Fruit fly (Drosophila melanogaster): ENCODE data around the gene CG15531.

CG15531 gene

DNA sequence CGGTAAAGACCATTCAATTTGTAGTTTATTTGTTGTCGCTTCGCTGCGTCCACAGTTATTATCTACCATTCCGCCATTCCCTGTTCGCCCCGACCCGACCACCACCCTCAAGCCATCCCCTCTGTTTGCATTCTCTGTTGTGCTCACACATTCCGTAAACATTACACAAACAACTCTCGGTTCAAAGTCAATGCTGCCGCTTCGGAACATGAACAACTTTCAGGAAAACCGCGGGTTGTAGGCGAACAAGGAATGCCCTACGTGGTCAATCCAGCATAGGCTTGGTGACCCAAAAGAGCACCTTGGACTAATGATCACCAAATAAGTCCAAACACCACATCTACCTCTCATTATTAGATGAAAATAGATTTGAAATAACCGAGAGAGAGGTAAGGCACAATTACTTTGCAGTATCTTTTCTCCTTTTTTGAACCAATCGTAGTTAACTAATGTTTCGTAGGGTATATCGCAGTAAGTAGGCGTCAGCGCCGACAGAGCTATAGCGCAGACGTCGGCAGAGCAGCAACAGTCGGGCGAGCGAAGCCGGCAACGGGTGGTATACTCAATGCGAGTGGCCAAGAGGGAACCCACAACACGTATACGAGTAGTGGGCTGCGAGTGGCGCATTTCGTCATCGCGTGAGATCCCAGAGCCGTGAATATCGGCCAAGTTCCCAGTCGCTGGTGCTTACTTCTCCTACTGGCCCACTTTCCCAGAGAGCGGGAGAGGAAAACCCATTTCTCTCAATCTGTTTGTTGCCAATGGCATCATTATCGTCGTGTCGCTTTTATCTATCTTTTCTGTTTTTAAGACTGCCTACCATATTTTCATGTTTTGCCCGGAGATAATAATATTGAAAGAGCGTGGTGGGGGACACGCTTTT is 7.3 kb upstream of the CG15531 start (continued):
- TF ChIP-seq Hand (GFP tag; optimal IDR thresholded peaks at IDR 0.05), result peak; percentile 85
- TF ChIP-seq CG14050 (GFP tag; IDR thresholded peaks at IDR 0.05), result peak; percentile 96
- peak; percentile 93 to 98 for TF ChIP-seq chif (GFP tag; optimal IDR thresholded peaks at IDR 0.05)
- TF ChIP-seq Max (GFP tag; optimal IDR thresholded peaks at IDR 0.05), result peak; percentile 97
- TF ChIP-seq CG17802 (tag; optimal IDR thresholded peaks at IDR 0.05), result peak; percentile 87
- TF ChIP-seq Ets97D (GFP tag; optimal IDR thresholded peaks at IDR 0.05), result peak; percentile 93
- TF ChIP-seq zfh1 (GFP tag; IDR thresholded peaks at IDR 0.05), result peak; percentile 88
- peak; percentile 89 for TF ChIP-seq ara (GFP tag; IDR thresholded peaks at IDR 0.05)
- peak; percentile 99 for TF ChIP-seq Adf1 (GFP tag; IDR thresholded peaks at IDR 0.05)
- TF ChIP-seq nom (GFP tag; optimal IDR thresholded peaks at IDR 0.05), result peak; percentile 26
- peak; percentile 85 for TF ChIP-seq Atf3 (GFP tag; optimal IDR thresholded peaks at IDR 0.05)
- TF ChIP-seq CG12236 (GFP tag; optimal IDR thresholded peaks at IDR 0.05), result peak; percentile 82
- TF ChIP-seq Hmx (GFP tag; optimal IDR thresholded peaks at IDR 0.05), result peak; percentile 93
- peak; percentile 83; the same call in 1 of the 2 replicates for TF ChIP-seq peb (GFP tag; IDR thresholded peaks at IDR 0.05)
- peak; percentile 98 for TF ChIP-seq CG1792 (GFP tag; optimal IDR thresholded peaks at IDR 0.05)
- peak; percentile 96 for TF ChIP-seq BtbVII (GFP tag; optimal IDR thresholded peaks at IDR 0.05)
- TF ChIP-seq Hr39 (optimal IDR thresholded peaks at IDR 0.05), result no peak
- peak; percentile 69 for TF ChIP-seq CG18011 (GFP tag; optimal IDR thresholded peaks at IDR 0.05)
- peak; percentile 82 for TF ChIP-seq CG12299 (tag; optimal IDR thresholded peaks at IDR 0.05)
- peak; percentile 97 for TF ChIP-seq CG9876 (GFP tag; optimal IDR thresholded peaks at IDR 0.05)
- peak; percentile 74 for TF ChIP-seq CG17568 (GFP tag; optimal IDR thresholded peaks at IDR 0.05)
- TF ChIP-seq Ets65A (GFP tag), result peak; percentile 100
- peak; percentile 96 for TF ChIP-seq CG1603 (tag; optimal IDR thresholded peaks at IDR 0.05)
- peak; percentile 98 for TF ChIP-seq nmo (GFP tag; optimal IDR thresholded peaks at IDR 0.05)
- peak; percentile 89 for TF ChIP-seq disco-r (GFP tag; optimal IDR thresholded peaks at IDR 0.05)
- TF ChIP-seq cato (GFP tag; optimal IDR thresholded peaks at IDR 0.05; ENCODE audit: borderline replicate concordance), result peak; percentile 77
- peak; percentile 91 for TF ChIP-seq CG31388 (GFP tag; optimal IDR thresholded peaks at IDR 0.05)
- TF ChIP-seq CG9727 (GFP tag; optimal IDR thresholded peaks at IDR 0.05), result peak; percentile 97
- TF ChIP-seq bab2 (GFP tag; optimal IDR thresholded peaks at IDR 0.05), result peak; percentile 99
- peak; percentile 85 for TF ChIP-seq ssp (GFP tag; IDR thresholded peaks at IDR 0.05)
- TF ChIP-seq ken (GFP tag; IDR thresholded peaks at IDR 0.05), result peak; percentile 91

DNA sequence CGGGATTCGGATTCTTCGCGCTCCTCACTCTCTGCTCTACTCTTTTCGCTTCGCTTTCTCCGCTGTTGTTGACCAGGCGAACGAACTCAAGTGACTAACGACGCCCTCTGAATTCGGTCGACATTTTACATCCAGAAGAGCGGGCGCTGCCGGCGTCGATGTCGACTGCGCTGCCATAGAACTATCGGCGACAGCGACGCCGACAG is 6.8 kb upstream of the CG15531 start, which contains the start of gene CG9743:
TSS of gene CG9743 (minus strand) at position 101 of the 206 bp plus-strand sequence.
- peak; percentile 34 for TF ChIP-seq Bgb (GFP tag; IDR thresholded peaks at IDR 0.05; ENCODE audit: partially characterized antibody)
- TF ChIP-seq CG42726 (GFP tag; IDR thresholded peaks at IDR 0.05; ENCODE audit: partially characterized antibody), result 0 out of 2 replicates have a peak, but pooled peaks have one; percentile 5
- peak in 1 of 2 experiments; percentile 6 for TF ChIP-seq Trl (optimal IDR thresholded peaks at IDR 0.05)
- no peak for TF ChIP-seq Trl (GFP tag; optimal IDR thresholded peaks at IDR 0.05)
- TF ChIP-seq Pdp1 (GFP tag; optimal IDR thresholded peaks at IDR 0.05), result no peak
- peak; percentile 24; the same call in 1 of the 2 replicates for TF ChIP-seq CG13287 (GFP tag; IDR thresholded peaks at IDR 0.05; ENCODE audit: partially characterized antibody)
- peak; percentile 35 for TF ChIP-seq Jarid2 (GFP tag; optimal IDR thresholded peaks at IDR 0.05)
- TF ChIP-seq Kr (GFP tag; optimal IDR thresholded peaks at IDR 0.05), result no peak
- no peak for TF ChIP-seq Sox102F (GFP tag; optimal IDR thresholded peaks at IDR 0.05)
- no peak for TF ChIP-seq gsb (GFP tag; IDR thresholded peaks at IDR 0.05)
- peak; percentile 9; the same call in 1 of the 3 replicates for TF ChIP-seq CG6791 (GFP tag; IDR thresholded peaks at IDR 0.05; ENCODE audit: partially characterized antibody)
- TF ChIP-seq Poxn (GFP tag; IDR thresholded peaks at IDR 0.05), result no peak
- peak; percentile 23; the same call in 1 of the 2 replicates for TF ChIP-seq unc-4 (GFP tag; IDR thresholded peaks at IDR 0.05; ENCODE audit: partially characterized antibody)
- TF ChIP-seq CG14667 (GFP tag; IDR thresholded peaks at IDR 0.05), result no peak
- peak; percentile 38; the same call in 1 of the 2 replicates for TF ChIP-seq bbx (GFP tag; IDR thresholded peaks at IDR 0.05; ENCODE audit: partially characterized antibody)
- 0 out of 3 replicates have a peak, but pooled peaks have one; percentile 15 for TF ChIP-seq hb (GFP tag; IDR thresholded peaks at IDR 0.05; ENCODE audit: partially characterized antibody)
- TF ChIP-seq CG10274 (GFP tag; optimal IDR thresholded peaks at IDR 0.05), result no peak
- no peak for TF ChIP-seq CG15269 (tag; optimal IDR thresholded peaks at IDR 0.05)
- TF ChIP-seq CG3847 (GFP tag; IDR thresholded peaks at IDR 0.05), result no peak

Measured in whole organism, embryonic.